Fruit fly (Drosophila melanogaster): ENCODE results near the gene Bdbt.

Bdbt gene

dm6 chr3R:21130050-21130449 is 11.4 kb upstream of the Bdbt start, which contains the start of gene Ice2 (continued):
- TF ChIP-seq CG15514 (GFP tag; optimal IDR thresholded peaks at IDR 0.05): peak; percentile 92
- TF ChIP-seq CG12744 (GFP tag; optimal IDR thresholded peaks at IDR 0.05): no peak
- TF ChIP-seq CG10267 (tag; optimal IDR thresholded peaks at IDR 0.05): peak; percentile 63
- TF ChIP-seq CG12391 (tag; optimal IDR thresholded peaks at IDR 0.05): peak; percentile 9
- TF ChIP-seq gt (GFP tag; IDR thresholded peaks at IDR 0.05): no peak
- TF ChIP-seq CG1603 (tag; optimal IDR thresholded peaks at IDR 0.05): peak; percentile 49
- no peak for TF ChIP-seq CG6683 (GFP tag; optimal IDR thresholded peaks at IDR 0.05)
- no peak for TF ChIP-seq luna (GFP tag; optimal IDR thresholded peaks at IDR 0.05)
- no peak for TF ChIP-seq CG16815 (GFP tag; optimal IDR thresholded peaks at IDR 0.05)
- peak; percentile 14 for TF ChIP-seq YL-1 (GFP tag; optimal IDR thresholded peaks at IDR 0.05)
- no peak for TF ChIP-seq kay (GFP tag; optimal IDR thresholded peaks at IDR 0.05)
- no peak for TF ChIP-seq tup (GFP tag; optimal IDR thresholded peaks at IDR 0.05)
- no peak for TF ChIP-seq CG7271 (tag; optimal IDR thresholded peaks at IDR 0.05)
- TF ChIP-seq Taf1 (GFP tag; IDR thresholded peaks at IDR 0.05): no peak
- TF ChIP-seq CG18599 (GFP tag; optimal IDR thresholded peaks at IDR 0.05): no peak
- no peak for TF ChIP-seq CG15479 (GFP tag; optimal IDR thresholded peaks at IDR 0.05)
- no peak for TF ChIP-seq HHEX (GFP tag; optimal IDR thresholded peaks at IDR 0.05)
- TF ChIP-seq maf-S (GFP tag; optimal IDR thresholded peaks at IDR 0.05): no peak
- TF ChIP-seq Xrp1 (GFP tag; IDR thresholded peaks at IDR 0.05): peak; percentile 25; the same call in 1 of the 2 replicates
- TF ChIP-seq al (GFP tag; IDR thresholded peaks at IDR 0.05): no peak
- TF ChIP-seq Med (GFP tag): peak; percentile 76
- TF ChIP-seq CG1233 (GFP tag; optimal IDR thresholded peaks at IDR 0.05): no peak
- no peak for TF ChIP-seq CG9932 (GFP tag; IDR thresholded peaks at IDR 0.05)
- no peak for TF ChIP-seq tin (GFP tag; optimal IDR thresholded peaks at IDR 0.05)
- peak; percentile 41 for TF ChIP-seq CG13424 (tag; optimal IDR thresholded peaks at IDR 0.05)
- TF ChIP-seq Hr78 (GFP tag; optimal IDR thresholded peaks at IDR 0.05): no peak
- TF ChIP-seq Ada2b (GFP tag; IDR thresholded peaks at IDR 0.05): no peak
- TF ChIP-seq H15 (GFP tag; IDR thresholded peaks at IDR 0.05): no peak
- no peak for TF ChIP-seq B-H2 (GFP tag; optimal IDR thresholded peaks at IDR 0.05)
- no peak for TF ChIP-seq fd64A (GFP tag; optimal IDR thresholded peaks at IDR 0.05)
- no peak for TF ChIP-seq kni (GFP tag; optimal IDR thresholded peaks at IDR 0.05)
- no peak for TF ChIP-seq gsb (GFP tag; IDR thresholded peaks at IDR 0.05)
- peak; percentile 47; the same call in 1 of the 2 replicates for TF ChIP-seq Bgb (GFP tag; IDR thresholded peaks at IDR 0.05; ENCODE audit: partially characterized antibody)
- TF ChIP-seq Hey (tag; optimal IDR thresholded peaks at IDR 0.05): no peak
- peak; percentile 37 for TF ChIP-seq lbe (GFP tag; optimal IDR thresholded peaks at IDR 0.05)
- TF ChIP-seq sisA (GFP tag; IDR thresholded peaks at IDR 0.05): no peak
- TF ChIP-seq CG12659 (GFP tag; optimal IDR thresholded peaks at IDR 0.05): peak; percentile 29
- TF ChIP-seq wek (GFP tag; optimal IDR thresholded peaks at IDR 0.05): no peak
- TF ChIP-seq stwl (tag; optimal IDR thresholded peaks at IDR 0.05): peak; percentile 42
- no peak for TF ChIP-seq gce (GFP tag; IDR thresholded peaks at IDR 0.05)
- no peak for TF ChIP-seq CG10431 (GFP tag; optimal IDR thresholded peaks at IDR 0.05)
- no peak for TF ChIP-seq CG18476 (GFP tag; optimal IDR thresholded peaks at IDR 0.05)
- no peak for TF ChIP-seq Atf3 (GFP tag; optimal IDR thresholded peaks at IDR 0.05)
- no peak for TF ChIP-seq Deaf1 (tag; optimal IDR thresholded peaks at IDR 0.05)
- TF ChIP-seq CG11093 (GFP tag; IDR thresholded peaks at IDR 0.05): no peak
- TF ChIP-seq NK7.1 (GFP tag; optimal IDR thresholded peaks at IDR 0.05): no peak
- no peak for TF ChIP-seq insv (GFP tag; optimal IDR thresholded peaks at IDR 0.05)
- no peak for TF ChIP-seq prd (optimal IDR thresholded peaks at IDR 0.05)
- no peak for TF ChIP-seq prd (GFP tag; IDR thresholded peaks at IDR 0.05)
- TF ChIP-seq CG2678 (tag; optimal IDR thresholded peaks at IDR 0.05): no peak
- no peak for TF ChIP-seq lola (GFP tag; optimal IDR thresholded peaks at IDR 0.05)
